Worm (Caenorhabditis elegans) whole organism, late embryonic: ENCODE data around the gene clec-176.

Experiments used
- Y22D7AL.16 ChIP-seq: sonication (generic microtip); optimal IDR thresholded peaks from 2 replicates; lab custom pipeline; 2016; ENCODE audit warnings: missing genetic modification characterization, missing compliant biosample characterization
- ceh-24 ChIP-seq: sonication (generic microtip); optimal IDR thresholded peaks from 2 replicates; lab custom pipeline; 2016; ENCODE audit warnings: mild to moderate bottlenecking, missing genetic modification characterization, missing compliant biosample characterization
- elt-2 ChIP-seq: sonication (generic microtip); optimal IDR thresholded peaks from 2 replicates; lab custom pipeline; 2016; ENCODE audit warnings: missing genetic modification reagents, missing genetic modification characterization, missing compliant biosample characterization
- lin-11 ChIP-seq: fragments of 200-800 bp; sonication (Bioruptor generic); optimal IDR thresholded peaks from 2 replicates; lab custom pipeline; 2018; ENCODE audit warnings: mild to moderate bottlenecking, missing genetic modification characterization, missing compliant biosample characterization
- tbx-2 ChIP-seq: sonication (generic microtip); optimal IDR thresholded peaks from 2 replicates; lab custom pipeline; 2016; ENCODE audit warnings: missing genetic modification characterization, missing compliant biosample characterization
- unc-55 ChIP-seq: sonication (generic microtip); optimal IDR thresholded peaks from 2 replicates; lab custom pipeline; 2017; ENCODE audit warnings: missing biosample characterization, missing genetic modification reagents, missing genetic modification characterization

DNA sequence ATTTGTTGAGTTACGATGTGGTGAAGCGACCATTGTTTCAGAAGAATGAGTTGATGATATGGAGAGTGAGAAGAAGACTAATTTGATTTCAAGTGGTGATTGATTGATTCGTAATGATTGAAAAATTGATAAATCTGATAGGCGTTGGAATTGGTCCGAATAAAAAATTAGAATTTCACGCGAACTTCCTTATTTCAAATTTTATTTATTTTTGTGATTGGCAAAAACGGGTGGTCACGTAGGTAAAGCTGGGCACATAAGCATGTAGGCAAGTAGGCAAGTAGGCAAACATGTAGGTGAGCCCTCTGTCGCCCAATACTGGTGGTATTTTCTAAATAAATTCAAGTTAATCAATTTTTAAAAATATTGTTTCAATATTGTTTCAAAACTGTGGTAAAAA lies 49.4 kb downstream of the clec-176 start, which contains the start of gene C09B9.4:
- TF ChIP-seq ceh-24 = no peak
- TF ChIP-seq lin-11 = no peak
- TF ChIP-seq unc-55 (GFP tag; lab: Kevin White, UChicago) = no peak
- TF ChIP-seq Y22D7AL.16 (tag; lab: Kevin White, UChicago) = no peak
- no peak for TF ChIP-seq elt-2 (tag; lab: Kevin White, UChicago)
- no peak for TF ChIP-seq tbx-2 (tag; lab: Kevin White, UChicago)
